Fruit fly (Drosophila melanogaster) whole organism, wandering third instar larva: Measurements from ENCODE around the gene CG16736.
A peak's percentile ranks its signal among the peaks of the same experiment; 100 is the strongest.

ENCODE experiments used
- Abd-B ChIP-seq: fragments of >200 bp; optimal IDR thresholded peaks from 2 replicates; lab custom pipeline; 2017; ENCODE audit warnings: missing biosample characterization, missing genetic modification characterization
- CG32264 ChIP-seq: fragments of 200-800 bp; sonication (Bioruptor generic); optimal IDR thresholded peaks from 2 replicates; lab custom pipeline; 2016; ENCODE audit warnings: missing biosample characterization, missing genetic modification characterization
- CG9705 ChIP-seq: fragments of 200-800 bp; sonication (Bioruptor generic); optimal IDR thresholded peaks from 2 replicates; lab custom pipeline; 2018; ENCODE audit warnings: missing biosample characterization, mild to moderate bottlenecking, missing genetic modification characterization
- Dfd ChIP-seq: fragments of >200 bp; optimal IDR thresholded peaks from 2 replicates; lab custom pipeline; 2017; ENCODE audit warnings: missing biosample characterization, missing genetic modification characterization
- HLH106 ChIP-seq: fragments of 200-800 bp; optimal IDR thresholded peaks from 3 replicates; lab custom pipeline; 2019; ENCODE audit warnings: missing biosample characterization, mild to moderate bottlenecking, missing genetic modification characterization, moderate library complexity
- Hnf4 ChIP-seq: fragments of 200-800 bp; sonication (Bioruptor generic); optimal IDR thresholded peaks from 2 replicates; lab custom pipeline; 2016; ENCODE audit warnings: missing biosample characterization, mild to moderate bottlenecking, missing genetic modification characterization
- Hr78 ChIP-seq: fragments of >200 bp; optimal IDR thresholded peaks from 2 replicates; lab custom pipeline; 2017; ENCODE audit warnings: missing biosample characterization, missing genetic modification characterization
- Jra ChIP-seq: sonication (Bioruptor generic); optimal IDR thresholded peaks from 2 replicates; lab custom pipeline; 2016; ENCODE audit warnings: missing biosample characterization, missing genetic modification characterization
- Mio ChIP-seq: sonication (Bioruptor generic); optimal IDR thresholded peaks from 2 replicates; lab custom pipeline; 2016; ENCODE audit warnings: missing biosample characterization, missing genetic modification characterization
- OdsH ChIP-seq: fragments of 200-800 bp; sonication (Bioruptor generic); optimal IDR thresholded peaks from 2 replicates; lab custom pipeline; 2016; ENCODE audit warnings: missing biosample characterization, mild to moderate bottlenecking, missing genetic modification characterization
- Rel ChIP-seq, 2 experiments: fragments of 200-800 bp; sonication (Bioruptor generic) in 1 of 2; optimal IDR thresholded peaks; 2 replicates in 1 of 2; 3 replicates in 1 of 2; lab custom pipeline; 2016 to 2019; ENCODE audit warnings: mild to moderate bottlenecking in 2 of 2, missing biosample characterization in 2 of 2, missing genetic modification characterization in 2 of 2, moderate library complexity in 1 of 2
- Sp1 ChIP-seq: fragments of 200-800 bp; sonication (Bioruptor generic); optimal IDR thresholded peaks from 3 replicates; lab custom pipeline; 2019; ENCODE audit warnings: missing biosample characterization, mild to moderate bottlenecking, missing genetic modification characterization, moderate library complexity
- Vsx2 ChIP-seq: fragments of 200-300, 225-300 bp; sonication (Bioruptor generic); optimal IDR thresholded peaks from 2 replicates; lab custom pipeline; 2018; ENCODE audit warnings: missing biosample characterization, missing genetic modification characterization; ENCODE audit not compliant: partially characterized antibody
- br ChIP-seq: fragments of 200-800 bp; sonication (Bioruptor generic); optimal IDR thresholded peaks from 2 replicates; lab custom pipeline; 2016; ENCODE audit warnings: missing biosample characterization, missing genetic modification characterization
- brk ChIP-seq: fragments of 200-800 bp; sonication (Bioruptor generic); optimal IDR thresholded peaks from 2 replicates; lab custom pipeline; 2016; ENCODE audit warnings: missing biosample characterization, mild to moderate bottlenecking, missing genetic modification characterization
- dl ChIP-seq, 2 experiments: fragments of 175-275, 200-275 bp in 1 of 2; fragments of 200-275 bp in 1 of 2; sonication (Bioruptor generic); optimal IDR thresholded peaks; lab custom pipeline; 2018; ENCODE audit warnings: mild to moderate bottlenecking in 2 of 2, missing biosample characterization in 2 of 2, missing genetic modification characterization in 2 of 2, moderate library complexity in 2 of 2; ENCODE audit not compliant: partially characterized antibody in 2 of 2, insufficient read depth in 1 of 2
- dmrt93B ChIP-seq: fragments of 200-800 bp; sonication (Bioruptor generic); optimal IDR thresholded peaks from 2 replicates; lab custom pipeline; 2018; ENCODE audit warnings: missing biosample characterization, mild to moderate bottlenecking, missing genetic modification characterization
- dsf ChIP-seq: sonication (Bioruptor generic); optimal IDR thresholded peaks from 2 replicates; lab custom pipeline; 2016; ENCODE audit warnings: missing biosample characterization, missing genetic modification characterization, borderline replicate concordance
- ey ChIP-seq: fragments of 200-800 bp; sonication (Bioruptor generic); optimal IDR thresholded peaks from 2 replicates; lab custom pipeline; 2016; ENCODE audit warnings: missing biosample characterization, missing genetic modification characterization
- foxo ChIP-seq, 2 experiments: fragments of 200-800 bp; sonication (Bioruptor generic); optimal IDR thresholded peaks; 2 replicates in 1 of 2; 3 replicates in 1 of 2; lab custom pipeline; 2016 to 2017; ENCODE audit warnings: missing biosample characterization in 2 of 2, missing genetic modification characterization in 2 of 2
- fru ChIP-seq: fragments of 200-800 bp; sonication (Bioruptor generic); optimal IDR thresholded peaks from 3 replicates; lab custom pipeline; 2016; ENCODE audit warnings: missing biosample characterization, mild to moderate bottlenecking, missing genetic modification characterization
- h ChIP-seq: fragments of 200-800 bp; sonication (Bioruptor generic); optimal IDR thresholded peaks from 3 replicates; lab custom pipeline; 2016; ENCODE audit warnings: missing biosample characterization, mild to moderate bottlenecking, missing genetic modification characterization
- jim ChIP-seq: fragments of 175-275, 200-325 bp; sonication (Bioruptor generic); optimal IDR thresholded peaks from 2 replicates; lab custom pipeline; 2016; ENCODE audit warnings: missing biosample characterization, mild to moderate bottlenecking, missing genetic modification characterization
- lola ChIP-seq: fragments of >200 bp; optimal IDR thresholded peaks from 2 replicates; lab custom pipeline; 2017; ENCODE audit warnings: missing biosample characterization, missing genetic modification characterization
- pan ChIP-seq: fragments of >200 bp; optimal IDR thresholded peaks from 2 replicates; lab custom pipeline; 2017
- rgr ChIP-seq: fragments of 200-800 bp; sonication (Bioruptor generic); optimal IDR thresholded peaks from 3 replicates; lab custom pipeline; 2016; ENCODE audit warnings: missing biosample characterization, mild to moderate bottlenecking, missing genetic modification characterization
- sage ChIP-seq: fragments of 200-800 bp; sonication (Bioruptor generic); optimal IDR thresholded peaks from 2 replicates; lab custom pipeline; 2016; ENCODE audit warnings: missing biosample characterization, mild to moderate bottlenecking, missing genetic modification characterization
- sv ChIP-seq: fragments of 200-800 bp; sonication (Bioruptor generic); optimal IDR thresholded peaks from 3 replicates; lab custom pipeline; 2016; ENCODE audit warnings: missing biosample characterization, missing genetic modification characterization
- tai ChIP-seq: sonication (Bioruptor generic); optimal IDR thresholded peaks from 2 replicates; lab custom pipeline; 2016; ENCODE audit warnings: missing biosample characterization, missing genetic modification characterization
- woc ChIP-seq: sonication (Bioruptor generic); optimal IDR thresholded peaks from 2 replicates; lab custom pipeline; 2016; ENCODE audit warnings: missing biosample characterization, mild to moderate bottlenecking, missing genetic modification characterization

Gene CG16736

DNA sequence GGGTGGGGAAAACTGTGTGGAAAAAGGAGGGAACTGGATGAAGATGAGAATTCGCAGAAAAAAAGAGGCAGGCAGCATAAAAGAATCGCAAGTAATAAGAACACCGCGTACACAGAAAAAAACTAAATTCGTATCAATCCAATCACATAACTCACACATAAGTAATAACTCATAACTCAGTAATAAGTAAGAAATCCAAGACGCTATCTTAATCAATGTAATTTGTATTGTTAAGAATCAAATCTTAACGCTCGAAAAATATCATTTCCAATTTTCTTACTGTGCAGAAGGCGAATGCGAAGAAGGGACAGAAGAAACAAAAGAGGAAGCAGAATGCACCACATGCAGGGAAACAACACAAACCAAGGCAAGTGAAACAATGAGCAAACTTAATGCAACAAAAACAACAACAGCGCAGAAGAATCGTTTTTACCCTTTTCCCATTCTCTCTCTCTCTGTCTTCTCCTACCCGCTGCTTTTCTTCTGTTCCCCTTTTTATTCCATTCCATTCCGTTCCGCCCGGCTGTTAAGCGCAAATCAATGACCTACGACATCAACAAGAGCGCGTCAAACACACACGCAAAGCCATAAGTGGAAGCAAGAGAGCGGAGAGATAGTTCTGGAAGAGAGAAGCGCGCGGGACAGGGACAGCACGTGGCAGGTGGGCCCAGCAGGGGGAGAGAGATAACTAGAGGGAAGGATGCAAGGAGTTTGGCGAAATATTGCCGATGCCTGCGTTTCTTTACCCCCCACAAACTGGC lies 28.3 kb downstream of the CG16736 start (continued):
- TF ChIP-seq lola (GFP tag; lab: Kevin White, UChicago): no peak
- TF ChIP-seq br (GFP tag; lab: Kevin White, UChicago): peak; percentile 98
- peak; percentile 100 for TF ChIP-seq fru (GFP tag; lab: Kevin White, UChicago)
- TF ChIP-seq Abd-B: no peak
- TF ChIP-seq Rel (GFP tag; optimal IDR thresholded peaks at IDR 0.05; lab: Kevin White, UChicago): peak; percentile 94
- TF ChIP-seq Rel (tag; optimal IDR thresholded peaks at IDR 0.05; lab: Kevin White, UChicago): peak; percentile 80
- peak in 1 of 2 experiments; percentile 49 for TF ChIP-seq dl (GFP tag; optimal IDR thresholded peaks at IDR 0.05; lab: Kevin White, UChicago; ENCODE audit: insufficient read depth in 1 of 2, partially characterized antibody in 2 of 2)
- TF ChIP-seq Sp1 (GFP tag; lab: Kevin White, UChicago): peak; percentile 98
- TF ChIP-seq Hr78 (GFP tag; lab: Kevin White, UChicago): no peak
- TF ChIP-seq tai (GFP tag; lab: Kevin White, UChicago): peak; percentile 96
- peak; percentile 49 for TF ChIP-seq Dfd (GFP tag; lab: Kevin White, UChicago)
- peak; percentile 98 for TF ChIP-seq HLH106
- peak; percentile 98 for TF ChIP-seq rgr (GFP tag; lab: Kevin White, UChicago)
- peak; percentile 98 for TF ChIP-seq woc (GFP tag; lab: Kevin White, UChicago)
- TF ChIP-seq jim (GFP tag; lab: Kevin White, UChicago): no peak
- no peak for TF ChIP-seq pan (lab: Kevin White, UChicago)
- TF ChIP-seq CG32264 (GFP tag; lab: Kevin White, UChicago): peak; percentile 96

DNA sequence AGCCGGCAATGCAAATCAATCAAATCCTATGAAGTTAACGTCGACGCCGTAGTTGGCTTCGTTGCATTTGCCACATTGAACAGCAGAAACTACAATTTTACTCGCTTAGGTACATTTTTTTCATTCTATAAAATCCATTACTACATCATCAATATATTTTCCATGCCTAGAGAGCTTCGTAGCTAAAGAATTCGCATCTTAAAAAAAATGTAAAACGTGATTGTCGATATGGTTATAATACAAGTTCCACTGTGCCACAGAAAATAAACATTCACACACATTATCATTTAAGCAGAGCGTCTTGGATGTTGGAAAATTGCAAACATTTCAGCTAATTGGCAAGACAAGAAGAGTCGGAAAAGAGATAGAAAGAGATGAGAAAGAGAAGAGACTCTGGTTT lies 29.6 kb downstream of the CG16736 start:
- no peak for TF ChIP-seq Jra (GFP tag; lab: Kevin White, UChicago)
- no peak for TF ChIP-seq CG32264 (GFP tag; lab: Kevin White, UChicago)
- no peak for TF ChIP-seq pan (lab: Kevin White, UChicago)
- TF ChIP-seq Vsx2 (GFP tag; lab: Kevin White, UChicago): no peak
- no peak for TF ChIP-seq brk (GFP tag; lab: Kevin White, UChicago)
- TF ChIP-seq sv (GFP tag; lab: Kevin White, UChicago): no peak
- TF ChIP-seq Mio: no peak
- TF ChIP-seq Hnf4 (GFP tag; lab: Kevin White, UChicago): no peak
- no peak for TF ChIP-seq Abd-B
- no peak for TF ChIP-seq Rel (GFP tag; optimal IDR thresholded peaks at IDR 0.05; lab: Kevin White, UChicago)
- TF ChIP-seq Rel (tag; optimal IDR thresholded peaks at IDR 0.05; lab: Kevin White, UChicago): no peak
- no peak for TF ChIP-seq dl (GFP tag; optimal IDR thresholded peaks at IDR 0.05; lab: Kevin White, UChicago; ENCODE audit: insufficient read depth in 1 of 2, partially characterized antibody in 2 of 2)

DNA sequence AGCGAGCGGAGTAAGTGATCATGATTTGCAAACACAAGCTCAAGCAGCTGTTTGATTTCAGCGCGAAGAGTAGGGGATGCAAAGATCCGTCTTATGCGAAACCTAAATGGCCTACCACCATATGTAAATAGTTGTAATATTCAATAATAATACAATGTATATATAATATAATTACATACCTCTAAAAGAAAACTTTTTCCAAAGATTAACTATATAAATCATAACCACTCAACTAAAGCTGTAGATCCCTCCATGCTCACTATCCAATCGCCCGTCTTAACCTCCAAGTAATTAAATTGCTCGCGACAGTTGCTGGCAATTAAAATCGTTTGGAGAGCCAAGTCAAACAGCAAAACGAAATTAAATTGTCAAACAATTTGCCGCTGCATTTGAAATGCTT lies 30.2 kb downstream of the CG16736 start:
- TF ChIP-seq CG9705 (GFP tag; lab: Kevin White, UChicago): no peak
- TF ChIP-seq dmrt93B (GFP tag; lab: Kevin White, UChicago): peak; percentile 72
- no peak for TF ChIP-seq Dfd (GFP tag; lab: Kevin White, UChicago)
- TF ChIP-seq h (GFP tag; lab: Kevin White, UChicago): peak; percentile 74
- peak; percentile 72 for TF ChIP-seq OdsH
- peak; percentile 73 for TF ChIP-seq sage
- TF ChIP-seq fru (GFP tag; lab: Kevin White, UChicago): peak; percentile 44
- TF ChIP-seq brk (GFP tag; lab: Kevin White, UChicago): peak; percentile 23
- peak; percentile 84 for TF ChIP-seq rgr (GFP tag; lab: Kevin White, UChicago)
- TF ChIP-seq sv (GFP tag; lab: Kevin White, UChicago): peak; percentile 46
- TF ChIP-seq Rel (GFP tag; optimal IDR thresholded peaks at IDR 0.05; lab: Kevin White, UChicago): no peak
- no peak for TF ChIP-seq Rel (tag; optimal IDR thresholded peaks at IDR 0.05; lab: Kevin White, UChicago)
- TF ChIP-seq HLH106: peak; percentile 73
- peak; percentile 5 for TF ChIP-seq CG32264 (GFP tag; lab: Kevin White, UChicago)
- no peak for TF ChIP-seq dsf (GFP tag; lab: Kevin White, UChicago)
- peak; percentile 31 for TF ChIP-seq Hnf4 (GFP tag; lab: Kevin White, UChicago)
- TF ChIP-seq ey (GFP tag; lab: Kevin White, UChicago): peak; percentile 59
- TF ChIP-seq Sp1 (GFP tag; lab: Kevin White, UChicago): peak; percentile 58
- peak in 1 of 2 experiments; percentile 83 for TF ChIP-seq foxo (GFP tag; optimal IDR thresholded peaks at IDR 0.05; lab: Kevin White, UChicago)
- TF ChIP-seq woc (GFP tag; lab: Kevin White, UChicago): peak; percentile 3
